Worm (Caenorhabditis elegans): Measurements from ENCODE around the gene T01C1.4.

- TF ChIP-seq crh-2 (tag; optimal IDR thresholded peaks at IDR 0.05): no peak
- TF ChIP-seq skn-1 (tag; optimal IDR thresholded peaks at IDR 0.05): no peak
These were observed 27.2 kb downstream of the T01C1.4 start for ce11 chrX:10689729-10690128.

All from whole organism, L2 larva.